Fruit fly (Drosophila melanogaster): ENCODE results near the gene tio.

tio gene

DNA sequence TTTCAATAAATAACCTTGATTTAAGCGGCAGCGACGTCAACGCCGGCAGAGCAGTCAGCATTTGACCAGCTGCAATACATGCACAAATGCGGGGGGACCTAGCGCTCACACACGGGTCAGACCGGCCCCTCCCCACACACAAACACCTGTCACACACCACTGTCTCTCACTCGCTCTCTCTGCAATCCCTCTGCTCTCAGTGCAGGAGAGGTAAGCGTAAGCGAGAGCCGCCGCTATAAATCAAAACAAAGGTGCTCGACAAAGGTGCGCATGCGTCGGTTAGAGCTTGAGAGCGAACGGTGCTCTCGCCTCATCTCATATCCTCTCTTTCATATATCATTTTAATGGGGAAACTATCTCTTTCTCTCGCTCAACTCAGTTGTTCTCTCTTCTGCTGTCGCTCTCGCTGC is at the start of gene tio:
TSS of gene tio (plus strand) at position 348 of the 410 bp plus-strand sequence.
- no peak for TF ChIP-seq noc (tag; optimal IDR thresholded peaks at IDR 0.05)

DNA sequence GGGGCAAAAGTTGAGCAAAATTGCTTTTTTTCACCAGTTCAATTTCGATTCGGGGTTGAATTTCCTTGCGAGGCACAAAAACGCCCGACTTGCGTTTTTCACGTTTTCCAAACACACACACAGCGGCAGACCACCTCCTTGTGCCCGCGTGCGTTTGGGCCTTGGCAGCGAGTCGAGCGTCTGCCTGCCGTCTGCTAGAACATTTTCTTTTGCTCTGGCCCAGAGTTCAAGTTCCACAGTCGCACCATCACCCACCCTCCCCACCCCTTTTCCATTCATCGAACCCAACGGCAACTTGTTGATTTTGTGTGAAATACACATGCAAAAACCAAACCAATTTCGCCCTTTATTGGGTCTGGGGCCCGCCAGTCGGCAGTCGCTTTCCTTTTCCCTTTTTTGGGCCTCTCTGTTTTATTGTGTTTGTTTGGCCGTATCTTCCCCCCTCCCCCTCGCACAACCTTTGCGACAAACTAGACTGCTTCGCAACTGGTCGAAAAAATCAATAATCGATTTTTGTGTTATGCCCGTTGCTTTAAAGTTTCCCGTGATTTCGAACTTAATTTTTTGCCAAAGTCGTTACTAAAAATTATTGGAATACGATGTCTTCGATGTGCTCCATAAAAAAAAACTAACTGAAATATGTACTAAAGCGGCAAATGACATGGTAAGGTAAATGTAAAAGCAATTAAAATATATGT is 48.2 kb upstream of the tio start:
- no peak for TF ChIP-seq noc (tag; optimal IDR thresholded peaks at IDR 0.05)

DNA sequence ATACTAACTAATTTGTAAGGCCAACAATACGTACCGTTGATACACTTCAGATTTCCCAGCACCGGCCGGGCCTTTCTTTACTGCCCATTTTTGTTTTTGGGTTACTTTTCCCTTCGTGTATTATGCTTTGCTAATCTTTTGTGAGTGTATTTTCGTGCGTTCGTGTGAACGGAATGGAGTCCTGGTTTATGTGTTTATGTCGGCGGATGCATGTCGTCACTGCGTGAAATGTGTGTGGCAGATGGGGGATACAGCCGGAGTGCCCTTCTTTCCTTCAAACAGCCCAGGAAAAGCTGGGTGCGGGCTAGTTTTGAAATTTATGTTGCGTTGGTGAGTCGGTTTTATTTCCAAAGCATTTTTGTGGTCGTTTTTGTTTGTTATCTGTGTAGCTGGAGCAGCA is 44.1 kb upstream of the tio start:
- no peak for TF ChIP-seq noc (tag; optimal IDR thresholded peaks at IDR 0.05)

DNA sequence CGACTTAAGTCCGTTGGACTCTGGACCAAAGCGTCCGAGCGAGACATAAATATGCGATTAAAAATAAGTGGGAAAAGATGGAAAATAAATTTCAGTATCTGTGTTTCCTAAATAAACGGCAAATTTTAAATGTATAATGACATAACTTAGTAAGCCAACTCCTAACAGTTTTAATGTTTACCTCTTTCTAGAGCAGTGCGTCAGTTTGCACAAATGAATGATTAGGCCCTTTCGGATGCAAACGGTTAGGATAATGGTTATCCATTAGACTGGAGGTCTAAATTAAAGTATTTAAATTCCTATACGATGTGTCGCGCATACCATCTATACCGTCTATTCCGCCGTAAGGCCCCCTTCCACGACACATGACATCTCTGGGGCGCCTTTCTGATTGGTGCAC is 26.2 kb upstream of the tio start, which contains the start of gene CG2528:
TSS of gene CG2528 (minus strand) at position 101 of the 400 bp plus-strand sequence.
- no peak for TF ChIP-seq noc (tag; optimal IDR thresholded peaks at IDR 0.05)

DNA sequence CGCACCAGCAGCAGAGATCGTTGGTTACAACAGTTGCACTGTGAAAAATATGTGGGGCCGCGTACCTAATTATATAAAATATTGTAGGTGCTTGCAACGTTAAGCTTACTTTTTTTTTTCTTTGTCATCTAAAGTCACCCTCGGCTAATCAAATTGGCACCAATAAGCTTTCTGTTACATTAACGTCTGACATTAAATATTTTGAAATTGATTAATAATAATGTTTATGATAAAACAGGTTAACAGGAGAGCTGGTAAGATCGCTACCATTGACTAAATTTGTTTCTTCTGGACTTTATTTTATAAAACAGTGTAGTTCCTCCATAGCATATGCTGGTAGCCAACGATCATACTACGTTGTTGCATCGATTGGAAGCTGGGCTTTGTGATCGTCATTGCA is 25.6 kb upstream of the tio start:
- TF ChIP-seq noc (tag; optimal IDR thresholded peaks at IDR 0.05): no peak

DNA sequence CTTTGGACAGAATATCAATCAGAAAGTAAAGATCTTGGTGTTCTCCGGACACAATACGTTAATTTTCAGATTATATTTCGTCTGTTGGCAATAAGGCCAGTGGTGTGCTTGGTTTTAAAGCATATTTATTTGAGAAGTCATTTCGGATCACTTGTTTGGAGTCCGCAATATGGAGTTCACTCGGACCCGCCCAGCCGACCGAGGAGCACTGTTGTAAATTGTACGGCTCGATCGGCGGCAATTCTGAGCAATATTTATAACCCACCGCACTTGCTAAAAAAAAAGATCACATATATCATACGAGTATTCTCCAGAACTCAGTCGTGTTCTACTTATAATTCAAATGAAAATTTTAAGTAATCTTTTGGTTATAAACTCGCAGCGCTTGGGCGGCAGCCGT is 4.1 kb upstream of the tio start, which contains the start of gene CG31693:
TSS of gene CG31693 (plus strand) at position 301 of the 400 bp plus-strand sequence.
- no peak for TF ChIP-seq noc (tag; optimal IDR thresholded peaks at IDR 0.05)

DNA sequence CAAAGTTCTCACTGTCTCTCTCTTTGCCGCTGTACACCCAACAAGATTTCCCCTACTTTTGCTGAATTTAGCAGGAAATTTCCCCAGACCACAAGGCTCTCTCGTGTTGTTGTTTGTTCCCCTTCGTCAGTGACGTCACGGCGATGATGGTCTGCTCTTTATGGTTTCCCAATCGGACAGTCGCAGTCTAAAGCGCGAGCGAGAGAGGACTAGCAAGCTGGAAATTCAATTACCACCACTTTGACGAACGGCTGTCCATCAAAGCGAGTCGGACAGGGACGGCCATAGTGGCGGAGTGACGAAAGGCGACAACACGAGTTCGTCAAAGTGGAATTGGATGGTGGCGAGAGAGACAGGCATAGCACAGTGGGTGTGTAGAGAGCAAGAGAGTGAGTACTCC is 5.4 kb downstream of the tio start:
- TF ChIP-seq noc (tag; optimal IDR thresholded peaks at IDR 0.05): no peak

DNA sequence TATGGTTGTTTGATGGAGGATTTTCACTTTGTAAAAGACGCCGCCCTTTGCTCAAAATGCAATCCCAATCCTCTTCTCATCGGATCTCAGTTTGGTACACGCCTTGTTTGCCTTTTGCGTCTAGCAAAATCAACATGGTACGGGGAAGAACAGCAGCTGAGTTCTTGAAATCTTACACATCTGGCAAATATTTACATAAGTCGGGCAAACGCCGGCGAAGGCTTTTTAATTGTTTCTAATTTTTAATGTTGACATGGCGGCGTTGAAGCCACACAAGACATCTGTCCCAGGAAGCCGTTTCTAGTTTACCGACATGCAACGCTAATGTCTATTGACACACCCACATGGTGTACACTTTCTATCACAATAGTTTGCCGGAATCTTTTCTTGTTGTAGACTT is 17.9 kb downstream of the tio start:
- no peak for TF ChIP-seq noc (tag; optimal IDR thresholded peaks at IDR 0.05)

DNA sequence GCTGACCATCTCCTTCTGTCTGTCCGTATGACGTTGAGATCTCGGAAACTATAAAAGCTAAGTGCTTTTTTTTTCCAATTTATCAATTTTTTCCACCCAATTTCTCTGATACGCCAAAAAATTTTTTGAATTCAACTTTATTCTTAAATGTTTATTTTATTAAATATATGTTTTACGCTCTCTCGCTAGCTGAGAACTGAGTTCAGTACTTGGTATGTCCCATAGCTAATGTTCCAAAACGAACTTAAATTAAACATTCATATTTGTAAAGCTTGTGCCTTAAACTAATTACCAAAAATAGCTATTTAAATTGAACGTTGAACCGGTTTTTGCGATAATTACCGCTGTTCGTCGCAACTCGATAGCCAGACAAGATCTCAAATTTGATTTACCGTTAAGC is 18.6 kb downstream of the tio start, which contains the start of gene Grl40a:
TSS of gene Grl40a (plus strand) at position 301 of the 400 bp plus-strand sequence.
- no peak for TF ChIP-seq noc (tag; optimal IDR thresholded peaks at IDR 0.05)

DNA sequence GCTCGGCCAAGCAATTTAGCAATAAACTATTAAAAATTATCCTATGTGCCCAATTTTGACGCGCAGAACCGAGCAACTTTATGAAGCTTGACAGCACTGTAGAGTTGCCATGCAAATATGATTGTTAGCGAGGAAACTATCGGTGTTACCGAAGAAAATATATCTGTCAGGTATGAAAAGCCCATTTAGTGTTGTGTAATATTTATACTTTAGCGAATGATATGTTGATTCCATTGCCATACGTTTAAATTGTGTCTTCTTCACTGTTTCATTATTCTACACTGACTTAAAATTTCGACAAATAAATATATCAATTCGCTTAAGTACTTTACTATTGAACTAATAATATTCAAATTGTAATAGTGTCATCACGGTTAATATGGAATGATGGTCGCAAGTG is 24.8 kb downstream of the tio start, which contains the start of gene CG31601:
TSS of gene CG31601 (minus strand) at position 101 of the 400 bp plus-strand sequence.
- no peak for TF ChIP-seq noc (tag; optimal IDR thresholded peaks at IDR 0.05)

DNA sequence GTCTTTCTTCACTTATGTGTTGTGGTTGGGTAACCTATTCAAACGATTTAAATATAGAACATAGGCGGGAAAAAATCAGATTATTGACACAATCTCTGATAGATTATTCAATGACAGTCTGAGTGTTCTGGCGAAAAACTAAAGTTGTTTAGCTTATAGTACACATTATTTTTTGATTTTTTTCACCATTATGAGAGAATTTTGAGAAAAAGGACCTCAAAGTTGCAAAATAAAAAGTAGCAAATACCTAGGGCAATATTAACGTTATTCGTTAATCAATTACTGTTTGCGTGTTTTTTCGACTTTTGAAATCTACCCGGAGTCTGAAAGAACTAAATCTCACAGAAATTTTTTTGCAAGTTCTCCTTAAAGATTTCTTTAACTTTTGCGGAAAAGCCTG is 35.2 kb downstream of the tio start, which contains the start of gene CG34173:
TSS of gene CG34173 (minus strand) at position 101 of the 400 bp plus-strand sequence.
- no peak for TF ChIP-seq noc (tag; optimal IDR thresholded peaks at IDR 0.05)

DNA sequence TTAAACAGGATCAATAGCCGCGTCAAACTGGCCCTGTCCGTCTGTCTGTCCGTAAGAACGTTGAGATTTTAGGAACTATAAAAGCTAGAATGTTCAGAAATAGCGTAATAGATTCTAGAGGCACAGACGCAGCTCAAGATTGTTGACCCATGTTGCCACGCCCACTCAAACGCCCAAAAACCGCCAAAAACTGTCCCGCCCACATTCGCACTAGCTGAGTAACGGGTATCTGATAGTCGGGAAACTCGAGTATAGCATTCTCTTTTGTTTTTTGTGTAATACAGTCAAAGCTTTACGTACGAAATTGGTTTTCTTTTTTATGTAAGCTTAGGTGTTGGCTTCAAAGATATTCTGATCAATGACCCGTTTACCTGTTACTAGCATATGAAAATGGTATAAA is 40.8 kb downstream of the tio start:
- TF ChIP-seq noc (tag; optimal IDR thresholded peaks at IDR 0.05): no peak

DNA sequence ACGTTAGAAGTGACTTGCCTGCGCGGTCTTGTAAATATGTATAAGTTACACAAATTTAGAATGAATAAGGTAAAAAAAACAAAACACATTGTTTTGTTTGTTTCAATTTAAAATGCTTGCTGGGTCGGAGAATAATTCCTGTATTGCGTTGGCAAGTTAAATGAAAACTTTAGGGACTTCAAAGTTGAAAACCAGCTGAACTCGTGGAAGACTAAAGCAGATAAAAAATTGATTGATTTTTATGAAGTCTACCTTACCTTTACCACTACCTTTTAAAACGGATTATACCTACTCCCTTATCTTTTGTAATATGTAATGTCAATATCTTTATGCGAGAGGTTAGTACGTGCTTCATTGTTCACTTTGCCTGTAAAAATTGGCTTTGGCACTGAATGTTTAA is 46.2 kb downstream of the tio start, which contains the start of gene CG42597:
TSS of gene CG42597 (minus strand) at position 101 of the 400 bp plus-strand sequence.
- TF ChIP-seq noc (tag; optimal IDR thresholded peaks at IDR 0.05): no peak

DNA sequence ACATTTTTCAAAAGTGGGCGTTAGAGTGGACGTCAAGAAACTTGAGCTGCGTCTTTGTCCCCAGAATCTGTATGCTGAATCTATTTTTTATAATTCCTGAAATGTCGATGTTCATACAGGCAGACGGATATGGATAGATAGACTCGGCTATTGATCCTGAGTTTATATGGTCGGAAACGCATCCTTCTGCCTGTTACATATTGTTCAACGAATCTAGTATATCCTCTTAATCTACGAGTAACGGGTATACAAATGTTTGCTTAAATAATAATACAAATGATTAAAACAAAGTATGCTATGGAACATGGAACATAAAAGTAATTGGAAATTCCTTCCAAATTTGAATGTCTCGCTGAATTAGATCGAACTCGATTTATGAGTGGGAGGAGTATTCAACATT is 51.8 kb downstream of the tio start, which contains the start of gene tplus3a:
TSS of gene tplus3a (plus strand) at position 301 of the 400 bp plus-strand sequence.
- no peak for TF ChIP-seq noc (tag; optimal IDR thresholded peaks at IDR 0.05)

Data from whole organism, larva.